Worm (Caenorhabditis elegans) whole organism, L1 larva: ENCODE data around the gene sdz-18.

Source experiments
- C04F5.9 ChIP-seq: sonication (generic microtip); optimal IDR thresholded peaks from 2 replicates; lab custom pipeline; 2016; ENCODE audit warnings: missing genetic modification characterization, missing compliant biosample characterization
- C16A3.4 ChIP-seq: fragments of 150-350 bp; optimal IDR thresholded peaks from 2 replicates; lab custom pipeline; 2014; ENCODE audit warnings: missing biosample characterization, missing genetic modification characterization
- C34B4.2 ChIP-seq: sonication (generic microtip); optimal IDR thresholded peaks from 2 replicates; lab custom pipeline; 2017; ENCODE audit warnings: mild to moderate bottlenecking, missing genetic modification characterization, missing compliant biosample characterization
- Y116A8C.19 ChIP-seq: sonication (generic microtip); optimal IDR thresholded peaks from 2 replicates; lab custom pipeline; 2016; ENCODE audit warnings: missing compliant biosample characterization, missing genetic modification characterization, borderline replicate concordance
- ama-1 ChIP-seq: fragments of 150-350 bp; optimal IDR thresholded peaks from 2 replicates; lab custom pipeline; 2014
- ceh-63 ChIP-seq: fragments of 200-800 bp; sonication (Bioruptor generic); optimal IDR thresholded peaks from 2 replicates; lab custom pipeline; 2018; ENCODE audit warnings: mild to moderate bottlenecking, missing genetic modification characterization, missing compliant biosample characterization
- ceh-88 ChIP-seq: fragments of 200-800 bp; sonication (Bioruptor generic); IDR thresholded peaks from 2 replicates; pipeline ENCODE4 v1.3.6; 2022; ENCODE audit warnings: missing genetic modification characterization, missing compliant biosample characterization
- ceh-90 ChIP-seq: sonication (generic microtip); optimal IDR thresholded peaks from 2 replicates; lab custom pipeline; 2016; ENCODE audit warnings: missing genetic modification characterization, missing compliant biosample characterization
- ces-1 ChIP-seq: fragments of 150-350 bp; optimal IDR thresholded peaks from 2 replicates; lab custom pipeline; 2014; ENCODE audit warnings: missing biosample characterization, missing genetic modification reagents, missing genetic modification characterization
- efl-1 ChIP-seq, 4 experiments: fragments of 150-350 bp; optimal IDR thresholded peaks in 3 of 4; peaks in 1 of 4; 1 replicate in 1 of 4; 2 replicates in 3 of 4; lab custom pipeline; 2014; ENCODE audit warnings: missing biosample characterization in 2 of 4, missing genetic modification characterization in 2 of 4, missing genetic modification reagents in 2 of 4
- elt-2 ChIP-seq: sonication (generic microtip); optimal IDR thresholded peaks from 2 replicates; lab custom pipeline; 2016; ENCODE audit warnings: missing genetic modification characterization, mild to moderate bottlenecking, inconsistent platforms, missing compliant biosample characterization, missing genetic modification reagents
- ets-5 ChIP-seq: fragments of 200-800 bp; sonication (Bioruptor generic); IDR thresholded peaks from 2 replicates; pipeline ENCODE4 v1.3.6; 2022; ENCODE audit warnings: missing genetic modification characterization, missing compliant biosample characterization
- fkh-4 ChIP-seq: sonication (generic microtip); optimal IDR thresholded peaks from 2 replicates; lab custom pipeline; 2016; ENCODE audit warnings: missing compliant biosample characterization, missing genetic modification characterization, borderline replicate concordance
- hlh-4 ChIP-seq: sonication (generic microtip); optimal IDR thresholded peaks from 2 replicates; lab custom pipeline; 2016; ENCODE audit warnings: mild to moderate bottlenecking, missing genetic modification characterization, missing compliant biosample characterization
- irx-1 ChIP-seq: sonication (generic microtip); optimal IDR thresholded peaks from 2 replicates; lab custom pipeline; 2016; ENCODE audit warnings: missing genetic modification characterization, missing compliant biosample characterization
- jun-1 ChIP-seq: fragments of 150-350 bp; optimal IDR thresholded peaks from 2 replicates; lab custom pipeline; 2014; ENCODE audit warnings: missing biosample characterization, missing genetic modification reagents, missing genetic modification characterization
- lin-13 ChIP-seq: fragments of 150-350 bp; optimal IDR thresholded peaks from 2 replicates; lab custom pipeline; 2014; ENCODE audit warnings: missing biosample characterization, missing genetic modification reagents, missing genetic modification characterization
- lin-14 ChIP-seq: fragments of 200-800 bp; sonication (Bioruptor generic); optimal IDR thresholded peaks from 2 replicates; lab custom pipeline; 2018; ENCODE audit warnings: mild to moderate bottlenecking, missing genetic modification characterization, moderate library complexity, missing compliant biosample characterization
- lin-15B ChIP-seq: fragments of 150-350 bp; sonication (generic microtip); optimal IDR thresholded peaks from 3 replicates; lab custom pipeline; 2014; ENCODE audit warnings: missing biosample characterization, missing genetic modification characterization
- lin-35 ChIP-seq, 2 experiments: fragments of 150-350 bp; optimal IDR thresholded peaks; 2 replicates each; lab custom pipeline; 2014; ENCODE audit warnings: missing biosample characterization in 2 of 2, missing genetic modification characterization in 2 of 2, missing genetic modification reagents in 2 of 2
- lin-39 ChIP-seq: fragments of 150-350 bp; optimal IDR thresholded peaks from 2 replicates; lab custom pipeline; 2014; ENCODE audit warnings: missing biosample characterization, missing genetic modification reagents, missing genetic modification characterization
- lir-3 ChIP-seq: sonication (generic microtip); optimal IDR thresholded peaks from 2 replicates; lab custom pipeline; 2016; ENCODE audit warnings: mild to moderate bottlenecking, missing genetic modification characterization, moderate library complexity, missing compliant biosample characterization; ENCODE audit not compliant: poor library complexity
- mdl-1 ChIP-seq, 2 experiments: fragments of 150-350 bp; optimal IDR thresholded peaks; 2 replicates each; lab custom pipeline; 2014 to 2017; ENCODE audit warnings: missing biosample characterization in 2 of 2, missing genetic modification characterization in 2 of 2, inconsistent platforms in 1 of 2
- mef-2 ChIP-seq: fragments of 150-350 bp; optimal IDR thresholded peaks from 2 replicates; lab custom pipeline; 2014; ENCODE audit warnings: missing biosample characterization, missing genetic modification characterization
- nhr-11 ChIP-seq: fragments of 150-350 bp; optimal IDR thresholded peaks from 2 replicates; lab custom pipeline; 2014; ENCODE audit warnings: missing biosample characterization, missing genetic modification characterization
- nhr-12 ChIP-seq: sonication (generic microtip); optimal IDR thresholded peaks from 2 replicates; lab custom pipeline; 2017; ENCODE audit warnings: missing biosample characterization, missing genetic modification characterization
- nhr-20 ChIP-seq: sonication (generic microtip); optimal IDR thresholded peaks from 2 replicates; lab custom pipeline; 2016; ENCODE audit warnings: mild to moderate bottlenecking, missing genetic modification characterization, missing compliant biosample characterization
- nhr-237 ChIP-seq: fragments of 150-350 bp; optimal IDR thresholded peaks from 2 replicates; lab custom pipeline; 2014; ENCODE audit warnings: missing biosample characterization, missing genetic modification characterization
- nhr-28 ChIP-seq: fragments of 150-350 bp; optimal IDR thresholded peaks from 2 replicates; lab custom pipeline; 2014; ENCODE audit warnings: missing biosample characterization, missing genetic modification characterization
- nhr-77 ChIP-seq: fragments of 150-350 bp; optimal IDR thresholded peaks from 2 replicates; lab custom pipeline; 2014; ENCODE audit warnings: missing biosample characterization, missing genetic modification characterization
- nhr-84 ChIP-seq: sonication (generic microtip); optimal IDR thresholded peaks from 2 replicates; lab custom pipeline; 2017; ENCODE audit warnings: missing biosample characterization, missing genetic modification characterization
- pag-3 ChIP-seq: sonication (generic microtip); optimal IDR thresholded peaks from 2 replicates; lab custom pipeline; 2017; ENCODE audit warnings: missing genetic modification characterization, mild to moderate bottlenecking, missing compliant biosample characterization, antibody characterized with exemption, borderline replicate concordance; ENCODE audit not compliant: insufficient read depth
- sup-37 ChIP-seq: fragments of 200-800 bp; sonication (Bioruptor generic); optimal IDR thresholded peaks from 2 replicates; lab custom pipeline; 2018; ENCODE audit warnings: mild to moderate bottlenecking, missing genetic modification characterization, missing compliant biosample characterization
- tbx-2 ChIP-seq: sonication (generic microtip); optimal IDR thresholded peaks from 2 replicates; lab custom pipeline; 2016; ENCODE audit warnings: missing genetic modification characterization, missing compliant biosample characterization
- unc-62 ChIP-seq: fragments of 150-350 bp; optimal IDR thresholded peaks from 2 replicates; lab custom pipeline; 2014; ENCODE audit warnings: missing biosample characterization, missing genetic modification reagents, missing genetic modification characterization
- unc-86 ChIP-seq: sonication (generic microtip); optimal IDR thresholded peaks from 2 replicates; lab custom pipeline; 2016; ENCODE audit warnings: missing genetic modification characterization, missing compliant biosample characterization
- unc-98 ChIP-seq: fragments of 200-800 bp; sonication (Bioruptor generic); IDR thresholded peaks from 2 replicates; pipeline ENCODE4 v1.3.6; 2022; ENCODE audit warnings: missing genetic modification characterization, missing compliant biosample characterization
- vab-15 ChIP-seq: sonication (generic microtip); optimal IDR thresholded peaks from 2 replicates; lab custom pipeline; 2017; ENCODE audit warnings: missing genotype, mild to moderate bottlenecking, missing genetic modification characterization, missing compliant biosample characterization

sdz-18 gene

ce11 chrII:1691011-1691410, 15.3 kb downstream of the sdz-18 start, which contains the start of gene fbxc-22:
Gene fbxc-22, minus strand, starts transcription at chrII:1691111.
- no peak for TF ChIP-seq ets-5
- no peak for TF ChIP-seq unc-86 (tag; lab: Kevin White, UChicago)
- no peak for TF ChIP-seq irx-1 (tag; lab: Kevin White, UChicago)
- TF ChIP-seq nhr-12 (tag; lab: Kevin White, UChicago): no peak
- TF ChIP-seq ceh-90 (tag; lab: Kevin White, UChicago): no peak
- no peak for TF ChIP-seq nhr-84
- no peak for TF ChIP-seq tbx-2 (tag; lab: Kevin White, UChicago)
- TF ChIP-seq nhr-28: no peak
- TF ChIP-seq nhr-20 (tag; lab: Kevin White, UChicago): no peak
- no peak for TF ChIP-seq C34B4.2 (tag; lab: Kevin White, UChicago)
- TF ChIP-seq jun-1 (tag; lab: Kevin White, UChicago): no peak
- TF ChIP-seq mdl-1 (tag; optimal IDR thresholded peaks at IDR 0.05; lab: Kevin White, UChicago): no peak
- TF ChIP-seq lin-39: no peak
- no peak for TF ChIP-seq nhr-77 (tag; lab: Kevin White, UChicago)
- TF ChIP-seq lir-3 (tag; lab: Kevin White, UChicago): no peak
- no peak for TF ChIP-seq nhr-11 (tag; lab: Kevin White, UChicago)

ce11 chrII:1688813-1689212, 17.5 kb downstream of the sdz-18 start, which contains the start of the genes fbxb-18 and fbxb-19:
Gene fbxb-18, minus strand, starts transcription at chrII:1688913.
Gene fbxb-19, minus strand, starts transcription at chrII:1689181.
- TF ChIP-seq elt-2 (no peak), lin-14 (GFP tag; lab: Kevin White, UChicago) (no peak), ceh-88 (GFP tag; lab: Robert Waterston, UW) (no peak), mef-2 (no peak), C04F5.9 (tag; lab: Kevin White, UChicago) (no peak), irx-1 (tag; lab: Kevin White, UChicago) (no peak), nhr-237 (no peak), unc-98 (no peak), ces-1 (GFP tag; lab: Kevin White, UChicago) (no peak), hlh-4 (no peak), ceh-63 (GFP tag; lab: Kevin White, UChicago) (no peak), lin-13 (GFP tag; lab: Kevin White, UChicago) (no peak), Y116A8C.19 (no peak), nhr-84 (no peak), vab-15 (no peak)

- TF ChIP-seq fkh-4 (tag; lab: Kevin White, UChicago) (no peak), C16A3.4 (tag; lab: Kevin White, UChicago) (no peak), lin-13 (GFP tag; lab: Kevin White, UChicago) (no peak), efl-1 (optimal IDR thresholded peaks at IDR 0.05; lab: Kevin White, UChicago) (no peak), efl-1 (GFP tag; optimal IDR thresholded peaks at IDR 0.05 in 1 of 2; lab: Kevin White, UChicago) (no peak), sup-37 (GFP tag; lab: Kevin White, UChicago) (no peak), lin-35 (GFP tag; optimal IDR thresholded peaks at IDR 0.05; lab: Kevin White, UChicago) (no peak), lin-15B (no peak), ces-1 (GFP tag; lab: Kevin White, UChicago) (no peak)
Observed at ce11 chrII:1683742-1684141, 22.5 kb downstream of the sdz-18 start, which contains the start of gene fbxb-25. Gene fbxb-25, plus strand, starts transcription at chrII:1684042.

ce11 chrII:1682218-1682617, 24.1 kb downstream of the sdz-18 start, which contains the start of gene fbxb-26:
Gene fbxb-26, plus strand, starts transcription at chrII:1682518.
- TF ChIP-seq ceh-90 (tag; lab: Kevin White, UChicago) (no peak), nhr-84 (no peak), ama-1 (lab: Kevin White, UChicago) (no peak), unc-62 (GFP tag; lab: Kevin White, UChicago) (no peak), nhr-237 (no peak), elt-2 (no peak), nhr-11 (tag; lab: Kevin White, UChicago) (no peak), pag-3 (tag; lab: Kevin White, UChicago) (no peak)
